Fruit fly (Drosophila melanogaster) whole organism, embryonic: ENCODE data around the gene Eip63E.

ENCODE experiments used
- Adf1 ChIP-seq: fragments of 200-800 bp; sonication (Bioruptor generic); IDR thresholded peaks from 2 replicates; pipeline ENCODE4 v1.3.6; 2022; ENCODE audit warnings: missing biosample characterization, missing genetic modification characterization
- Antp ChIP-seq: fragments of 200-800 bp; sonication (Bioruptor generic); optimal IDR thresholded peaks from 3 replicates; lab custom pipeline; 2016; ENCODE audit warnings: missing biosample characterization, missing genetic modification characterization
- Atf3 ChIP-seq: fragments of 200-800 bp; sonication (Bioruptor generic); optimal IDR thresholded peaks from 3 replicates; lab custom pipeline; 2016; ENCODE audit warnings: missing biosample characterization, missing genetic modification characterization
- Atf6 ChIP-seq: fragments of 200-800 bp; sonication (Bioruptor generic); IDR thresholded peaks from 2 replicates; pipeline ENCODE4 v1.3.6; 2022; ENCODE audit warnings: missing biosample characterization, missing genetic modification characterization
- B-H2 ChIP-seq: fragments of 200-800 bp; sonication (Bioruptor generic); optimal IDR thresholded peaks from 2 replicates; lab custom pipeline; 2018; ENCODE audit warnings: missing biosample characterization, mild to moderate bottlenecking, missing genetic modification characterization
- C15 ChIP-seq: fragments of 200-800 bp; sonication (Bioruptor generic); IDR thresholded peaks from 3 replicates; pipeline ENCODE4 v1.3.6; 2022; ENCODE audit warnings: missing biosample characterization, missing genetic modification characterization
- CG10274 ChIP-seq: fragments of 200-800 bp; sonication (Bioruptor generic); optimal IDR thresholded peaks from 3 replicates; lab custom pipeline; 2017; ENCODE audit warnings: missing biosample characterization, mild to moderate bottlenecking, missing genetic modification characterization
- CG11723 ChIP-seq: fragments of 200-800 bp; sonication (Bioruptor generic); optimal IDR thresholded peaks from 2 replicates; lab custom pipeline; 2017; ENCODE audit warnings: missing biosample characterization, mild to moderate bottlenecking, missing genetic modification characterization
- CG12104 ChIP-seq: fragments of 200-800 bp; sonication (Bioruptor generic); optimal IDR thresholded peaks from 3 replicates; lab custom pipeline; 2016; ENCODE audit warnings: missing biosample characterization, missing genetic modification characterization
- CG12236 ChIP-seq: fragments of 200-800 bp; sonication (Bioruptor generic); optimal IDR thresholded peaks from 2 replicates; lab custom pipeline; 2016; ENCODE audit warnings: missing biosample characterization, missing genetic modification characterization
- CG12769 ChIP-seq: fragments of 200-800 bp; sonication (Bioruptor generic); optimal IDR thresholded peaks from 2 replicates; lab custom pipeline; 2019; ENCODE audit warnings: missing biosample characterization, mild to moderate bottlenecking, missing genetic modification characterization, moderate library complexity
- CG14441 ChIP-seq: fragments of 200-800 bp; sonication (Bioruptor generic); IDR thresholded peaks from 2 replicates; pipeline ENCODE4 v1.3.6; 2022; ENCODE audit warnings: missing biosample characterization, missing genetic modification characterization
- CG14710 ChIP-seq: fragments of 200-800 bp; sonication (Bioruptor generic); optimal IDR thresholded peaks from 3 replicates; lab custom pipeline; 2019; ENCODE audit warnings: missing biosample characterization, mild to moderate bottlenecking, missing genetic modification characterization, moderate library complexity
- CG1529 ChIP-seq: fragments of 200-800 bp; sonication (Bioruptor generic); optimal IDR thresholded peaks from 3 replicates; lab custom pipeline; 2018; ENCODE audit warnings: missing biosample characterization, missing genetic modification characterization
- CG17912 ChIP-seq: fragments of 200-800 bp; sonication (Bioruptor generic); optimal IDR thresholded peaks from 2 replicates; lab custom pipeline; 2018; ENCODE audit warnings: missing biosample characterization, mild to moderate bottlenecking, missing genetic modification characterization
- CG18599 ChIP-seq: fragments of 200-800 bp; sonication (Bioruptor generic); optimal IDR thresholded peaks from 3 replicates; lab custom pipeline; 2017; ENCODE audit warnings: missing biosample characterization, missing genetic modification characterization, mild to moderate bottlenecking, moderate library complexity, missing genetic modification reagents
- CG2129 ChIP-seq: fragments of 200-800 bp; sonication (Bioruptor generic); IDR thresholded peaks from 2 replicates; pipeline ENCODE4 v1.3.6; 2022; ENCODE audit warnings: missing biosample characterization, missing genetic modification characterization; ENCODE audit not compliant: partially characterized antibody
- CG31441 ChIP-seq: fragments of 200-800 bp; sonication (Bioruptor generic); IDR thresholded peaks from 2 replicates; pipeline ENCODE4 v1.3.6; 2022; ENCODE audit warnings: missing biosample characterization, missing genetic modification characterization
- CG32532 ChIP-seq: fragments of 200-800 bp; sonication (Bioruptor generic); IDR thresholded peaks from 2 replicates; pipeline ENCODE4 v1.3.6; 2022; ENCODE audit warnings: missing biosample characterization, missing genetic modification characterization
- CG34422 ChIP-seq: fragments of 200-800 bp; sonication (Bioruptor generic); IDR thresholded peaks from 3 replicates; pipeline ENCODE4 v1.3.6; 2022; ENCODE audit warnings: missing biosample characterization, missing genetic modification characterization
- CG3847 ChIP-seq: fragments of 200-800 bp; sonication (Bioruptor generic); IDR thresholded peaks from 2 replicates; pipeline ENCODE4 v1.3.6; 2022; ENCODE audit warnings: missing biosample characterization, missing genetic modification characterization
- CG4328 ChIP-seq: fragments of 200-800 bp; sonication (Bioruptor generic); optimal IDR thresholded peaks from 3 replicates; lab custom pipeline; 2017; ENCODE audit warnings: missing biosample characterization, missing genetic modification reagents, missing genetic modification characterization
- CG6791 ChIP-seq: fragments of 200-800 bp; sonication (Bioruptor generic); IDR thresholded peaks from 3 replicates; pipeline ENCODE4 v1.3.6; 2022; ENCODE audit warnings: missing biosample characterization, missing genetic modification characterization; ENCODE audit not compliant: partially characterized antibody
- CG8388 ChIP-seq: fragments of 200-800 bp; sonication (Bioruptor generic); optimal IDR thresholded peaks from 2 replicates; lab custom pipeline; 2019; ENCODE audit warnings: missing biosample characterization, mild to moderate bottlenecking, missing genetic modification characterization, moderate library complexity
- E2f2 ChIP-seq: fragments of 200-800 bp; sonication (Bioruptor generic); IDR thresholded peaks from 2 replicates; pipeline ENCODE4 v1.3.6; 2022; ENCODE audit warnings: missing biosample characterization, missing genetic modification characterization
- ERR ChIP-seq: fragments of 200-800 bp; sonication (Bioruptor generic); optimal IDR thresholded peaks from 2 replicates; lab custom pipeline; 2016; ENCODE audit warnings: missing biosample characterization, missing genetic modification characterization
- Hmr ChIP-seq: fragments of 200-800 bp; sonication (Bioruptor generic); optimal IDR thresholded peaks from 3 replicates; lab custom pipeline; 2017; ENCODE audit warnings: mild to moderate bottlenecking, missing biosample characterization, missing genetic modification reagents, missing genetic modification characterization
- Nf-YA ChIP-seq: fragments of 200-800 bp; sonication (Bioruptor generic); IDR thresholded peaks from 2 replicates; pipeline ENCODE4 v1.3.6; 2022; ENCODE audit warnings: missing biosample characterization, missing genetic modification characterization
- Opbp ChIP-seq: fragments of 200-800 bp; sonication (Bioruptor generic); IDR thresholded peaks from 3 replicates; pipeline ENCODE4 v1.3.6; 2022; ENCODE audit warnings: missing biosample characterization, missing genetic modification characterization; ENCODE audit not compliant: partially characterized antibody
- Optix ChIP-seq: fragments of 200-800 bp; sonication (Bioruptor generic); IDR thresholded peaks from 3 replicates; pipeline ENCODE4 v1.3.6; 2022; ENCODE audit warnings: missing biosample characterization, missing genetic modification characterization
- Ssrp ChIP-seq: fragments of 200-800 bp; sonication (Bioruptor generic); optimal IDR thresholded peaks from 2 replicates; lab custom pipeline; 2018; ENCODE audit warnings: missing biosample characterization, mild to moderate bottlenecking, missing genetic modification characterization, moderate library complexity
- ase ChIP-seq: fragments of 200-800 bp; sonication (Bioruptor generic); IDR thresholded peaks from 3 replicates; pipeline ENCODE4 v1.3.6; 2022; ENCODE audit warnings: missing biosample characterization, missing genetic modification characterization
- ash1 ChIP-seq: fragments of 200-800 bp; sonication (Bioruptor generic); optimal IDR thresholded peaks from 2 replicates; lab custom pipeline; 2018; ENCODE audit warnings: missing biosample characterization, mild to moderate bottlenecking, missing genetic modification characterization
- bab2 ChIP-seq: fragments of 200-800 bp; sonication (Bioruptor generic); optimal IDR thresholded peaks from 2 replicates; lab custom pipeline; 2016; ENCODE audit warnings: missing biosample characterization, missing genetic modification characterization
- chinmo ChIP-seq: fragments of 200-800 bp; sonication (Bioruptor generic); IDR thresholded peaks from 4 replicates; pipeline ENCODE4 v1.3.6; 2022; ENCODE audit warnings: missing biosample characterization, missing genetic modification characterization; ENCODE audit not compliant: partially characterized antibody
- ci ChIP-seq: fragments of 200-800 bp; sonication (Bioruptor generic); IDR thresholded peaks from 3 replicates; pipeline ENCODE4 v1.3.6; 2022; ENCODE audit warnings: missing biosample characterization, missing genetic modification characterization
- da ChIP-seq: fragments of 200-800 bp; sonication (Bioruptor generic); optimal IDR thresholded peaks from 2 replicates; lab custom pipeline; 2016; ENCODE audit warnings: missing biosample characterization, missing genetic modification characterization
- dpn ChIP-seq, 2 experiments: fragments of 200-800 bp; sonication (Bioruptor generic); optimal IDR thresholded peaks; 3 replicates each; lab custom pipeline; 2016; ENCODE audit warnings: missing biosample characterization in 2 of 2, missing genetic modification characterization in 2 of 2
- fd3F ChIP-seq: fragments of 200-800 bp; sonication (Bioruptor generic); optimal IDR thresholded peaks from 2 replicates; lab custom pipeline; 2018; ENCODE audit warnings: missing biosample characterization, mild to moderate bottlenecking, missing genetic modification characterization, moderate library complexity
- ftz-f1 ChIP-seq: fragments of 200-800 bp; sonication (Bioruptor generic); optimal IDR thresholded peaks from 2 replicates; lab custom pipeline; 2016; ENCODE audit warnings: missing biosample characterization, missing genetic modification characterization
- h ChIP-seq: fragments of >200 bp; optimal IDR thresholded peaks from 2 replicates; lab custom pipeline; 2017
- nerfin-2 ChIP-seq: fragments of 200-800 bp; sonication (Bioruptor generic); IDR thresholded peaks from 2 replicates; pipeline ENCODE4 v1.3.6; 2022; ENCODE audit warnings: missing biosample characterization, missing genetic modification characterization; ENCODE audit not compliant: partially characterized antibody
- nmo ChIP-seq: fragments of 200-800 bp; sonication (Bioruptor generic); optimal IDR thresholded peaks from 2 replicates; lab custom pipeline; 2018; ENCODE audit warnings: missing biosample characterization, mild to moderate bottlenecking, missing genetic modification characterization, moderate library complexity
- salm ChIP-seq: fragments of 200-800 bp; sonication (Bioruptor generic); optimal IDR thresholded peaks from 2 replicates; lab custom pipeline; 2018; ENCODE audit warnings: missing biosample characterization, mild to moderate bottlenecking, missing genetic modification characterization
- toy ChIP-seq: fragments of 200-800 bp; sonication (Bioruptor generic); IDR thresholded peaks from 2 replicates; pipeline ENCODE4 v1.3.6; 2022; ENCODE audit warnings: missing biosample characterization, missing genetic modification characterization
- trh ChIP-seq: fragments of 200-800 bp; sonication (Bioruptor generic); optimal IDR thresholded peaks from 2 replicates; lab custom pipeline; 2016; ENCODE audit warnings: missing biosample characterization, missing genetic modification characterization
- twi ChIP-seq: fragments of 200-800 bp; optimal IDR thresholded peaks from 2 replicates; lab custom pipeline; 2019; ENCODE audit warnings: missing biosample characterization, mild to moderate bottlenecking, missing genetic modification characterization, moderate library complexity
- tx ChIP-seq: fragments of 200-800 bp; sonication (Bioruptor generic); optimal IDR thresholded peaks from 2 replicates; lab custom pipeline; 2016; ENCODE audit warnings: missing biosample characterization, missing genetic modification characterization
- usp ChIP-seq: fragments of >200 bp; optimal IDR thresholded peaks from 2 replicates; lab custom pipeline; 2017; ENCODE audit warnings: missing biosample characterization, missing genetic modification characterization
- zf30C ChIP-seq: fragments of 200-800 bp; sonication (Bioruptor generic); optimal IDR thresholded peaks from 3 replicates; lab custom pipeline; 2018; ENCODE audit warnings: missing biosample characterization, mild to moderate bottlenecking, missing genetic modification characterization

Eip63E gene

dm6 chr3L:3518512-3519492 lies 3.3 kb downstream of the Eip63E start (continued):
- TF ChIP-seq CG12769 (tag; lab: Kevin White, UChicago) (no peak), CG8388 (GFP tag; lab: Kevin White, UChicago) (no peak), B-H2 (GFP tag; lab: Kevin White, UChicago) (no peak), zf30C (no peak), CG14441 (GFP tag; lab: Robert Waterston, UW) (no peak), Atf6 (no peak), CG14710 (tag; lab: Kevin White, UChicago) (peak; percentile 38), Atf3 (GFP tag; lab: Kevin White, UChicago) (no peak), CG6791 (GFP tag; lab: Robert Waterston, UW) (no peak), nerfin-2 (GFP tag; lab: Robert Waterston, UW) (no peak), CG12236 (peak; percentile 25), CG11723 (peak; percentile 36), trh (GFP tag; lab: Kevin White, UChicago) (no peak), chinmo (no peak), bab2 (GFP tag; lab: Kevin White, UChicago) (peak; percentile 18), C15 (GFP tag; lab: Robert Waterston, UW) (no peak), CG18599 (GFP tag; lab: Kevin White, UChicago) (peak; percentile 48), tx (GFP tag; lab: Kevin White, UChicago) (no peak), CG3847 (GFP tag; lab: Robert Waterston, UW) (no peak), Optix (GFP tag; lab: Robert Waterston, UW) (no peak), toy (GFP tag; lab: Robert Waterston, UW) (no peak), ftz-f1 (GFP tag; lab: Kevin White, UChicago) (no peak), ci (peak; percentile 49; the same call in 1 of the 3 replicates), CG2129 (GFP tag; lab: Robert Waterston, UW) (no peak), usp (GFP tag; lab: Kevin White, UChicago) (no peak), CG1529 (no peak), CG17912 (GFP tag; lab: Kevin White, UChicago) (no peak), da (no peak), salm (tag; lab: Kevin White, UChicago) (no peak), Opbp (GFP tag; lab: Robert Waterston, UW) (no peak), CG12104 (GFP tag; lab: Kevin White, UChicago) (peak; percentile 25), ase (GFP tag; lab: Robert Waterston, UW) (no peak), CG34422 (no peak), nmo (GFP tag; lab: Kevin White, UChicago) (no peak), CG31441 (GFP tag; lab: Robert Waterston, UW) (peak; percentile 13; the same call in 1 of the 2 replicates), Ssrp (no peak), Antp (no peak), CG4328 (no peak), fd3F (GFP tag; lab: Kevin White, UChicago) (no peak), Hmr (GFP tag; lab: Kevin White, UChicago) (peak; percentile 39), h (lab: Kevin White, UChicago) (no peak), twi (tag; lab: Kevin White, UChicago) (no peak), ERR (no peak), ash1 (GFP tag; lab: Kevin White, UChicago) (no peak), Adf1 (no peak), CG32532 (no peak), E2f2 (GFP tag; lab: Robert Waterston, UW) (no peak), CG10274 (GFP tag; lab: Kevin White, UChicago) (no peak), Nf-YA (GFP tag; lab: Robert Waterston, UW) (no peak), dpn (GFP tag; optimal IDR thresholded peaks at IDR 0.05; lab: Kevin White, UChicago) (no peak)
